Worm (Caenorhabditis elegans): ENCODE measurements around the gene srz-67.
"Not testable (repeated sequence)": the region's sequence is repeated elsewhere in the genome, so short reads cannot be mapped to it uniquely, and the experiment has no call there.

- TF ChIP-seq rnt-1 (tag; optimal IDR thresholded peaks at IDR 0.05); ama-1 (optimal IDR thresholded peaks at IDR 0.05); madf-2 (tag; optimal IDR thresholded peaks at IDR 0.05); ceh-24 (tag; optimal IDR thresholded peaks at IDR 0.05); unc-55 (GFP tag; optimal IDR thresholded peaks at IDR 0.05); dmd-4 (tag; optimal IDR thresholded peaks at IDR 0.05; ENCODE audit: borderline replicate concordance); C08G9.2 (tag; optimal IDR thresholded peaks at IDR 0.05); sox-2 (GFP tag; IDR thresholded peaks at IDR 0.05); syd-9 (tag; optimal IDR thresholded peaks at IDR 0.05); pag-3 (tag; optimal IDR thresholded peaks at IDR 0.05; ENCODE audit: borderline replicate concordance); sdc-2 (tag; optimal IDR thresholded peaks at IDR 0.05); mec-3 (tag; optimal IDR thresholded peaks at IDR 0.05; ENCODE audit: borderline replicate concordance); nhr-11 (tag; optimal IDR thresholded peaks at IDR 0.05): not testable (repeated sequence)
Measured at ce11 chrII:3201242-3201641, 35.7 kb downstream of the srz-67 start, which contains the start of gene sri-48.
